Fruit fly (Drosophila melanogaster) whole organism, embryonic: ENCODE data around the gene CG11672.

Experiments used
- Aef1 ChIP-seq: fragments of 200-800 bp; sonication (Bioruptor generic); IDR thresholded peaks from 3 replicates; pipeline ENCODE4 v1.3.6; 2022; ENCODE audit warnings: missing biosample characterization, missing genetic modification characterization
- Atf6 ChIP-seq: fragments of 200-800 bp; sonication (Bioruptor generic); IDR thresholded peaks from 2 replicates; pipeline ENCODE4 v1.3.6; 2022; ENCODE audit warnings: missing biosample characterization, missing genetic modification characterization
- B-H2 ChIP-seq: fragments of 200-800 bp; sonication (Bioruptor generic); optimal IDR thresholded peaks from 2 replicates; lab custom pipeline; 2018; ENCODE audit warnings: missing biosample characterization, mild to moderate bottlenecking, missing genetic modification characterization
- BEAF-32 ChIP-seq: fragments of 200-800 bp; sonication (Bioruptor generic); optimal IDR thresholded peaks from 3 replicates; lab custom pipeline; 2017; ENCODE audit warnings: missing biosample characterization, missing genetic modification characterization, mild to moderate bottlenecking, moderate library complexity, missing genetic modification reagents
- CG10274 ChIP-seq: fragments of 200-800 bp; sonication (Bioruptor generic); optimal IDR thresholded peaks from 3 replicates; lab custom pipeline; 2017; ENCODE audit warnings: missing biosample characterization, mild to moderate bottlenecking, missing genetic modification characterization
- CG12391 ChIP-seq: fragments of 200-800 bp; sonication (Bioruptor generic); optimal IDR thresholded peaks from 3 replicates; lab custom pipeline; 2018; ENCODE audit warnings: missing biosample characterization, mild to moderate bottlenecking, missing genetic modification characterization, moderate library complexity
- CG12659 ChIP-seq: fragments of 200-800 bp; sonication (Bioruptor generic); optimal IDR thresholded peaks from 3 replicates; lab custom pipeline; 2017; ENCODE audit warnings: mild to moderate bottlenecking, missing biosample characterization, missing genetic modification reagents, missing genetic modification characterization
- CG13624 ChIP-seq: fragments of 200-800 bp; sonication (Bioruptor generic); optimal IDR thresholded peaks from 2 replicates; lab custom pipeline; 2016; ENCODE audit warnings: missing biosample characterization, missing genetic modification characterization
- CG14014 ChIP-seq: fragments of 200-800 bp; sonication (Bioruptor generic); IDR thresholded peaks from 2 replicates; pipeline ENCODE4 v1.3.6; 2022; ENCODE audit warnings: missing biosample characterization, missing genetic modification characterization
- CG2129 ChIP-seq: fragments of 200-800 bp; sonication (Bioruptor generic); IDR thresholded peaks from 2 replicates; pipeline ENCODE4 v1.3.6; 2022; ENCODE audit warnings: missing biosample characterization, missing genetic modification characterization; ENCODE audit not compliant: partially characterized antibody
- CG2199 ChIP-seq: fragments of 200-800 bp; sonication (Bioruptor generic); IDR thresholded peaks from 3 replicates; pipeline ENCODE4 v1.3.6; 2022; ENCODE audit warnings: missing biosample characterization, missing genetic modification characterization
- CG32772 ChIP-seq: fragments of 200-800 bp; sonication (Bioruptor generic); IDR thresholded peaks from 2 replicates; pipeline ENCODE4 v1.3.6; 2022; ENCODE audit warnings: missing biosample characterization, missing genetic modification characterization
- CG3281 ChIP-seq: fragments of 200-800 bp; sonication (Bioruptor generic); optimal IDR thresholded peaks from 3 replicates; lab custom pipeline; 2017; ENCODE audit warnings: missing biosample characterization, mild to moderate bottlenecking, missing genetic modification characterization
- CG3726 ChIP-seq: fragments of 200-800 bp; sonication (Bioruptor generic); IDR thresholded peaks from 3 replicates; pipeline ENCODE4, ENCODE4 v1.3.6; 2022; ENCODE audit warnings: missing biosample characterization, missing genetic modification characterization
- CG6272 ChIP-seq: fragments of 200-800 bp; sonication (Bioruptor generic); IDR thresholded peaks from 2 replicates; pipeline ENCODE4 v1.3.6; 2022; ENCODE audit warnings: missing biosample characterization, missing genetic modification characterization
- CG7556 ChIP-seq: fragments of 200-800 bp; sonication (Bioruptor generic); optimal IDR thresholded peaks from 2 replicates; lab custom pipeline; 2017; ENCODE audit warnings: missing biosample characterization, mild to moderate bottlenecking, missing genetic modification characterization
- CG7786 ChIP-seq: fragments of 200-800 bp; sonication (Bioruptor generic); optimal IDR thresholded peaks from 2 replicates; lab custom pipeline; 2016; ENCODE audit warnings: missing biosample characterization, missing genetic modification characterization
- CG8089 ChIP-seq: fragments of 200-800 bp; sonication (Bioruptor generic); optimal IDR thresholded peaks from 3 replicates; lab custom pipeline; 2016; ENCODE audit warnings: missing biosample characterization, missing genetic modification characterization
- CG8290 ChIP-seq, 3 experiments: fragments of 200-800 bp; sonication (Bioruptor generic); optimal IDR thresholded peaks; 2 replicates each; lab custom pipeline; 2016 to 2019; ENCODE audit warnings: missing biosample characterization in 3 of 3, missing genetic modification characterization in 3 of 3, mild to moderate bottlenecking in 2 of 3, moderate library complexity in 1 of 3
- CTCF ChIP-seq: fragments of 200-800 bp; sonication (Bioruptor generic); optimal IDR thresholded peaks from 2 replicates; lab custom pipeline; 2017; ENCODE audit warnings: missing biosample characterization, mild to moderate bottlenecking, missing genetic modification characterization, moderate library complexity
- Dad ChIP-seq: fragments of 200-800 bp; sonication (Bioruptor generic); optimal IDR thresholded peaks from 3 replicates; lab custom pipeline; 2016; ENCODE audit warnings: missing biosample characterization, missing genetic modification characterization
- Dll ChIP-seq: fragments of 200-800 bp; sonication (Bioruptor generic); IDR thresholded peaks from 4 replicates; pipeline ENCODE4 v1.3.6; 2022; ENCODE audit warnings: missing biosample characterization, missing genetic modification characterization; ENCODE audit not compliant: partially characterized antibody
- E2f2 ChIP-seq: fragments of 200-800 bp; sonication (Bioruptor generic); IDR thresholded peaks from 2 replicates; pipeline ENCODE4 v1.3.6; 2022; ENCODE audit warnings: missing biosample characterization, missing genetic modification characterization
- HmgZ ChIP-seq: fragments of 200-800 bp; sonication (Bioruptor generic); optimal IDR thresholded peaks from 2 replicates; lab custom pipeline; 2018; ENCODE audit warnings: missing biosample characterization, mild to moderate bottlenecking, missing genetic modification characterization
- Hr3 ChIP-seq: fragments of 200-800 bp; sonication (Bioruptor generic); optimal IDR thresholded peaks from 3 replicates; lab custom pipeline; 2016; ENCODE audit warnings: missing biosample characterization, missing genetic modification characterization
- Kr ChIP-seq: fragments of 200-800 bp; sonication (Bioruptor generic); optimal IDR thresholded peaks from 2 replicates; lab custom pipeline; 2017; ENCODE audit warnings: missing biosample characterization, mild to moderate bottlenecking, missing genetic modification characterization
- Sox102F ChIP-seq: fragments of 200-800 bp; sonication (Bioruptor generic); optimal IDR thresholded peaks from 2 replicates; lab custom pipeline; 2018; ENCODE audit warnings: missing biosample characterization, mild to moderate bottlenecking, missing genetic modification characterization, moderate library complexity
- Taf1 ChIP-seq: fragments of 200-800 bp; sonication (Bioruptor generic); IDR thresholded peaks from 2 replicates; pipeline ENCODE4 v1.3.6; 2022; ENCODE audit warnings: missing biosample characterization, missing genetic modification characterization
- ato ChIP-seq: fragments of 200-800 bp; sonication (Bioruptor generic); IDR thresholded peaks from 2 replicates; pipeline ENCODE4 v1.3.6; 2022; ENCODE audit warnings: missing biosample characterization, missing genetic modification characterization; ENCODE audit not compliant: partially characterized antibody
- bcd ChIP-seq: fragments of 200-800 bp; sonication (Bioruptor generic); optimal IDR thresholded peaks from 2 replicates; lab custom pipeline; 2017; ENCODE audit warnings: missing biosample characterization, mild to moderate bottlenecking, missing genetic modification characterization
- bsh ChIP-seq, 2 experiments: fragments of 200-800 bp; sonication (Bioruptor generic); optimal IDR thresholded peaks; 2 replicates each; lab custom pipeline; 2017 to 2018; ENCODE audit warnings: mild to moderate bottlenecking in 2 of 2, missing biosample characterization in 2 of 2, missing genetic modification characterization in 2 of 2, moderate library complexity in 1 of 2
- chif ChIP-seq, 2 experiments: fragments of 200-800 bp; sonication (Bioruptor generic); optimal IDR thresholded peaks; 3 replicates each; lab custom pipeline; 2016; ENCODE audit warnings: missing biosample characterization in 2 of 2, missing genetic modification characterization in 2 of 2
- crol ChIP-seq: fragments of 200-800 bp; sonication (Bioruptor generic); IDR thresholded peaks from 2 replicates; pipeline ENCODE4 v1.3.6; 2022; ENCODE audit warnings: missing biosample characterization, missing genetic modification characterization
- exex ChIP-seq: fragments of 200-800 bp; sonication (Bioruptor generic); optimal IDR thresholded peaks from 4 replicates; lab custom pipeline; 2018; ENCODE audit warnings: missing biosample characterization, mild to moderate bottlenecking, missing genetic modification characterization, moderate library complexity
- gfzf ChIP-seq: fragments of 200-800 bp; sonication (Bioruptor generic); optimal IDR thresholded peaks from 2 replicates; lab custom pipeline; 2016; ENCODE audit warnings: missing biosample characterization, mild to moderate bottlenecking, missing genetic modification characterization, moderate library complexity
- jumu ChIP-seq: fragments of 200-800 bp; sonication (Bioruptor generic); optimal IDR thresholded peaks from 3 replicates; lab custom pipeline; 2016; ENCODE audit warnings: missing biosample characterization, missing genetic modification characterization
- knrl ChIP-seq: fragments of 200-800 bp; sonication (Bioruptor generic); IDR thresholded peaks from 3 replicates; pipeline ENCODE4 v1.3.6; 2022; ENCODE audit warnings: missing biosample characterization, missing genetic modification characterization; ENCODE audit not compliant: partially characterized antibody
- lmd ChIP-seq: fragments of 200-800 bp; sonication (Bioruptor generic); IDR thresholded peaks from 2 replicates; pipeline ENCODE4 v1.3.6; 2022; ENCODE audit warnings: missing biosample characterization, missing genetic modification characterization
- maf-S ChIP-seq: fragments of 200-800 bp; sonication (Bioruptor generic); optimal IDR thresholded peaks from 2 replicates; lab custom pipeline; 2016; ENCODE audit warnings: missing biosample characterization, missing genetic modification characterization
- schlank ChIP-seq: fragments of 200-800 bp; sonication (Bioruptor generic); optimal IDR thresholded peaks from 2 replicates; lab custom pipeline; 2018; ENCODE audit warnings: missing biosample characterization, mild to moderate bottlenecking, missing genetic modification characterization
- sd ChIP-seq: fragments of 200-800 bp; sonication (Bioruptor generic); optimal IDR thresholded peaks from 3 replicates; lab custom pipeline; 2018; ENCODE audit warnings: missing biosample characterization, mild to moderate bottlenecking, missing genetic modification characterization, moderate library complexity
- sna ChIP-seq: fragments of 200-800 bp; sonication (Bioruptor generic); IDR thresholded peaks from 2 replicates; pipeline ENCODE4 v1.3.6; 2022; ENCODE audit warnings: missing biosample characterization, missing genetic modification characterization; ENCODE audit not compliant: partially characterized antibody
- so ChIP-seq: fragments of 200-800 bp; sonication (Bioruptor generic); IDR thresholded peaks from 3 replicates; pipeline ENCODE4 v1.3.6; 2022; ENCODE audit warnings: missing biosample characterization, missing genetic modification characterization
- tup ChIP-seq: fragments of 200-800 bp; sonication (Bioruptor generic); optimal IDR thresholded peaks from 2 replicates; lab custom pipeline; 2016; ENCODE audit warnings: missing biosample characterization, mild to moderate bottlenecking, missing genetic modification characterization, moderate library complexity
- usp ChIP-seq: fragments of >200 bp; optimal IDR thresholded peaks from 2 replicates; lab custom pipeline; 2017; ENCODE audit warnings: missing biosample characterization, missing genetic modification characterization
- zen2 ChIP-seq: fragments of 200-800 bp; sonication (Bioruptor generic); IDR thresholded peaks from 3 replicates; pipeline ENCODE4 v1.3.6; 2022; ENCODE audit warnings: missing biosample characterization, missing genetic modification characterization; ENCODE audit not compliant: partially characterized antibody
- zfh2 ChIP-seq: fragments of 200-800 bp; sonication (Bioruptor generic); optimal IDR thresholded peaks from 2 replicates; lab custom pipeline; 2016; ENCODE audit warnings: missing biosample characterization, missing genetic modification characterization

CG11672 gene

DNA sequence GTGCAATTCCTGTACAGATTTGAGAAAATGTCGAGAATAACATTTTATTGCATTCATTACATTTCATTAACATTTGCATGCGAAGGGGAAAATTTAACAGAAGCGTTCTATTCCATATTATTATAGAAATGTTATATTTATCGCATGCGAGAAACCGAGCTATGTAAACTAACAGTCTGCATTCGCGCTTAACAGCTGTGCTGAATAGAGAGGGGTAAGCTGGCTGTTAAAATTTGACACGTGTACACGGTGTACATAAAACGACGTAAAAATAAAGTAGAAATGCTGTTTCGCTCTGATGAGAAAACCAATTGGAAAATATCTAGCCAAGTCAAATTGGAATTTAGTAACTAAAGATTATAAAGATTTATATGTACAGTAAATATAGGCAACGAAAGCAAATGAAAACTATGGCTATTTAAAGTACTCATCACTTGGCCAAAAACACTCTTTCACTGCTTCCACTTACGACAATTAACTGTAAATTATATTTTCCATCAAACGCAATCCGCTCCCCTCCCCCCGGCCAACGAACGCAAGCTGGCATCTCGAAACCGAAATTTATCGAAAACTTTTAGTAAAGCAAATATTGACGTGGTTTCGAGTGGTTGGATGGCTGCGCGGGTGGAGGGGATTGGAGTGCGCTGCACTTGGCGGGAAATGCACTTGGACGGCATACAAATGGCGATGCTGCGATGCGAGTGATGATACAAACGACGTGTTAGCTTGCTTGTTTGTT lies 16.0 kb upstream of the CG11672 start (continued):
- TF ChIP-seq CG10274 (GFP tag; lab: Kevin White, UChicago) = no peak
- TF ChIP-seq CTCF (GFP tag; lab: Kevin White, UChicago) = peak; percentile 73
- peak; percentile 25; the same call in 1 of the 4 replicates for TF ChIP-seq Dll (GFP tag; lab: Robert Waterston, UW)
- TF ChIP-seq crol (GFP tag; lab: Robert Waterston, UW) = peak; percentile 91

DNA sequence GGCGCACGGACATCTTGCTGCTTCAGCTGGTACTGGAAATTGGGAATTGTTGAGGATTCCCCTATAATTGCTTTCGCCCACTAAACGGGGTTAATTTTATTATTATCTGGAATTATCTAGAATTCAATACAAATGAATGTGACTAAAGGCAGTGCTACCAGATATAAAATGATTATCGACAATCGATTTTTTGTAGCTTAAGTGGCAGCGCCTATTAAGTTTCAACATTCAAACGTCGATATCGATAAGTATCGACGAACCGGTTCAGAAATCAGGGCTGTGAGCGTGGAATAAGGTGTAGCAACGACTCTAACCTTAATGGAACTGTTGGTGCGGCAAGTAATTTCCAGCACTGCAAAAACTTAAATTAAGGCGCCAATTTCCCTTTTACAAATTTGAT lies 14.7 kb upstream of the CG11672 start, which contains the start of gene Sgt1:
Gene Sgt1, minus strand, starts transcription at position 165 of the 400 bp plus-strand sequence.
- TF ChIP-seq CG32772 (GFP tag; lab: Robert Waterston, UW) = no peak
- no peak for TF ChIP-seq Sox102F (GFP tag; lab: Kevin White, UChicago)
- TF ChIP-seq knrl (GFP tag; lab: Robert Waterston, UW) = peak; percentile 74
- TF ChIP-seq CG2129 = peak; percentile 33; the same call in 1 of the 2 replicates
- peak; percentile 100 for TF ChIP-seq E2f2
- peak; percentile 47 for TF ChIP-seq CG7786 (GFP tag; lab: Kevin White, UChicago)
- peak; percentile 84 for TF ChIP-seq CG12659 (GFP tag; lab: Kevin White, UChicago)
- 0 out of 3 replicates have a peak, but pooled peaks have one; percentile 24 for TF ChIP-seq so (GFP tag; lab: Robert Waterston, UW)
- TF ChIP-seq schlank (tag; lab: Kevin White, UChicago) = no peak
- TF ChIP-seq bsh (GFP tag; optimal IDR thresholded peaks at IDR 0.05; lab: Kevin White, UChicago) = peak in 1 of 2 experiments; percentile 12
- no peak for TF ChIP-seq Taf1 (GFP tag; lab: Robert Waterston, UW)
- TF ChIP-seq exex (tag; lab: Kevin White, UChicago) = peak; percentile 73
- TF ChIP-seq Dad (GFP tag; lab: Kevin White, UChicago) = peak; percentile 45
- TF ChIP-seq sna (GFP tag; lab: Robert Waterston, UW) = peak; percentile 81
- TF ChIP-seq ato (GFP tag; lab: Robert Waterston, UW) = peak; percentile 99
- peak; percentile 52 for TF ChIP-seq maf-S (GFP tag; lab: Kevin White, UChicago)
- no peak for TF ChIP-seq CG14014 (GFP tag; lab: Robert Waterston, UW)
- peak; percentile 78 for TF ChIP-seq BEAF-32 (GFP tag; lab: Kevin White, UChicago)
- TF ChIP-seq HmgZ (tag; lab: Kevin White, UChicago) = peak; percentile 82
- TF ChIP-seq CG13624 (GFP tag; lab: Kevin White, UChicago) = peak; percentile 72
- TF ChIP-seq sd (tag; lab: Kevin White, UChicago) = peak; percentile 47
- peak; percentile 63 for TF ChIP-seq jumu (GFP tag; lab: Kevin White, UChicago)
- TF ChIP-seq Hr3 = peak; percentile 11
- peak; percentile 79 for TF ChIP-seq zfh2 (GFP tag; lab: Kevin White, UChicago)
- TF ChIP-seq tup (GFP tag; lab: Kevin White, UChicago) = no peak
- peak; percentile 64; the same call in 1 of the 3 replicates for TF ChIP-seq zen2
- TF ChIP-seq CG8290 (GFP tag; optimal IDR thresholded peaks at IDR 0.05; lab: Kevin White, UChicago) = peak; percentile 30
- TF ChIP-seq CG8290 (tag; optimal IDR thresholded peaks at IDR 0.05; lab: Kevin White, UChicago) = no peak
- TF ChIP-seq CG12391 = peak; percentile 46
- TF ChIP-seq CG6272 = 0 out of 2 replicates have a peak, but pooled peaks have one; percentile 28
- TF ChIP-seq CG3281 (GFP tag; lab: Kevin White, UChicago) = no peak
- peak; percentile 88 for TF ChIP-seq B-H2 (GFP tag; lab: Kevin White, UChicago)
- 0 out of 3 replicates have a peak, but pooled peaks have one; percentile 25 for TF ChIP-seq Aef1
- TF ChIP-seq Kr (GFP tag; lab: Kevin White, UChicago) = no peak
- no peak for TF ChIP-seq CG7556
- TF ChIP-seq usp (GFP tag; lab: Kevin White, UChicago) = no peak
- TF ChIP-seq CG3726 (GFP tag; lab: Robert Waterston, UW) = no peak
- TF ChIP-seq lmd (GFP tag; lab: Robert Waterston, UW) = no peak; the same call in 1 of the 2 replicates
- TF ChIP-seq bcd (GFP tag; lab: Kevin White, UChicago) = peak; percentile 23
- no peak for TF ChIP-seq CG2199
- no peak for TF ChIP-seq CG8089
- no peak for TF ChIP-seq Atf6 (GFP tag; lab: Robert Waterston, UW)
- peak; percentile 4 to 15 for TF ChIP-seq chif (GFP tag; optimal IDR thresholded peaks at IDR 0.05; lab: Kevin White, UChicago)
- TF ChIP-seq gfzf (GFP tag; lab: Kevin White, UChicago) = peak; percentile 56
